Fruit fly (Drosophila melanogaster): ENCODE data around the gene Roc1a.

The Roc1a gene

dm6 chrX:636606-637530, 10.2 kb upstream of the Roc1a start (continued):
- TF ChIP-seq sd (tag; optimal IDR thresholded peaks at IDR 0.05) (no peak), CG7556 (GFP tag; optimal IDR thresholded peaks at IDR 0.05) (no peak), CG15479 (GFP tag; optimal IDR thresholded peaks at IDR 0.05) (peak; percentile 63), stc (GFP tag; IDR thresholded peaks at IDR 0.05) (no peak), CG2120 (GFP tag; optimal IDR thresholded peaks at IDR 0.05) (no peak), CG3163 (GFP tag; optimal IDR thresholded peaks at IDR 0.05) (no peak), CG11696 (GFP tag; IDR thresholded peaks at IDR 0.05) (no peak), Rfx (GFP tag; IDR thresholded peaks at IDR 0.05) (no peak), Poxn (GFP tag; IDR thresholded peaks at IDR 0.05) (no peak), ATbp (GFP tag; optimal IDR thresholded peaks at IDR 0.05) (no peak), CG7987 (GFP tag; optimal IDR thresholded peaks at IDR 0.05) (peak; percentile 23), da (GFP tag; optimal IDR thresholded peaks at IDR 0.05) (no peak), gro (GFP tag; optimal IDR thresholded peaks at IDR 0.05) (no peak), z (GFP tag; IDR thresholded peaks at IDR 0.05) (no peak), CG6272 (GFP tag; IDR thresholded peaks at IDR 0.05) (no peak), crc (GFP tag; optimal IDR thresholded peaks at IDR 0.05) (no peak), Mes4 (GFP tag; optimal IDR thresholded peaks at IDR 0.05) (no peak), btn (GFP tag; optimal IDR thresholded peaks at IDR 0.05) (no peak), CG12942 (GFP tag; optimal IDR thresholded peaks at IDR 0.05) (no peak), CG31388 (GFP tag; optimal IDR thresholded peaks at IDR 0.05) (no peak), Pdp1 (GFP tag; optimal IDR thresholded peaks at IDR 0.05) (peak in 1 of 2 experiments; percentile 48), CG34224 (GFP tag; IDR thresholded peaks at IDR 0.05; ENCODE audit: partially characterized antibody) (0 out of 3 replicates have a peak, but pooled peaks have one; percentile 11), unc-4 (GFP tag; IDR thresholded peaks at IDR 0.05; ENCODE audit: partially characterized antibody) (no peak), CG17829 (tag; optimal IDR thresholded peaks at IDR 0.05) (no peak), dysf (GFP tag; IDR thresholded peaks at IDR 0.05) (no peak), CG34376 (GFP tag; optimal IDR thresholded peaks at IDR 0.05) (peak; percentile 27), Fer1 (GFP tag; optimal IDR thresholded peaks at IDR 0.05) (no peak), CG7745 (tag; optimal IDR thresholded peaks at IDR 0.05) (no peak), Dll (GFP tag; IDR thresholded peaks at IDR 0.05; ENCODE audit: partially characterized antibody) (0 out of 4 replicates have a peak, but pooled peaks have one; percentile 22), ftz-f1 (GFP tag; optimal IDR thresholded peaks at IDR 0.05) (no peak), toy (GFP tag; IDR thresholded peaks at IDR 0.05) (no peak), CG7271 (tag; optimal IDR thresholded peaks at IDR 0.05) (no peak), bcd (GFP tag; optimal IDR thresholded peaks at IDR 0.05) (no peak), oc (tag; optimal IDR thresholded peaks at IDR 0.05) (peak; percentile 12), Atf-2 (GFP tag; optimal IDR thresholded peaks at IDR 0.05) (no peak), nmo (GFP tag; optimal IDR thresholded peaks at IDR 0.05) (peak; percentile 4), twi (tag; optimal IDR thresholded peaks at IDR 0.05) (peak; percentile 36), CG1233 (GFP tag; optimal IDR thresholded peaks at IDR 0.05) (no peak), CG10147 (GFP tag; optimal IDR thresholded peaks at IDR 0.05) (no peak), Med (GFP tag) (peak; percentile 75), B-H2 (GFP tag; optimal IDR thresholded peaks at IDR 0.05) (no peak), CG6683 (GFP tag; optimal IDR thresholded peaks at IDR 0.05) (no peak), CG3847 (GFP tag; IDR thresholded peaks at IDR 0.05) (no peak), lab (GFP tag; optimal IDR thresholded peaks at IDR 0.05) (no peak), vvl (GFP tag; IDR thresholded peaks at IDR 0.05) (peak; percentile 27; the same call in 1 of the 2 replicates), CG32767 (GFP tag; IDR thresholded peaks at IDR 0.05) (0 out of 2 replicates have a peak, but pooled peaks have one; percentile 39), CG10543 (GFP tag; optimal IDR thresholded peaks at IDR 0.05) (peak; percentile 47), CG8478 (optimal IDR thresholded peaks at IDR 0.05) (peak; percentile 83), D19B (GFP tag; optimal IDR thresholded peaks at IDR 0.05) (no peak)
